Worm (Caenorhabditis elegans): Measurements from ENCODE around the gene T26A5.2.

The T26A5.2 gene

ce11 chrIII:6479439-6479838 is 12.3 kb downstream of the T26A5.2 start:
- TF ChIP-seq ham-2 (GFP tag; optimal IDR thresholded peaks at IDR 0.05) (no peak), nhr-2 (tag; optimal IDR thresholded peaks at IDR 0.05) (peak; percentile 89), cnd-1 (tag; optimal IDR thresholded peaks at IDR 0.05) (peak; percentile 71)

DNA sequence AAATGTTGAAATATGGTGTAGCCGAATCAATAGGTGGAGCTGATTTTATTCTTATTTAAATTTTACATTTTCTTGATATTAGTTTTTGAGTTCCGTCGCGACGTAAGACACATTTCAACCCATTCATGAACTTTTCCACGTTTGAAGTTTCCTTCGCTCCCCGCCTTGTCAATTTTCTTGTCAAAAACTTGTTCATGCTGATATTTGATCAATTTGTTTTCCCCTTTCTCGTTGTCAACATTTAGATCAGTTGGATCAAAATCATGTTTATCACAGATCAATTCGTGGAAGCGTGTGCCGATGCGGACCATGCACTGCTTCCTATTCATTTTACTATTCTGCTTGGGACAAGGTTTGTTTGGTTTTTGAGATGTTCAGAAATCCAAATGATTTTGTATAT is 15.8 kb downstream of the T26A5.2 start, which contains the start of gene chtb-2:
Gene chtb-2, plus strand, starts transcription at position 301 of the 400 bp plus-strand sequence.
- no peak for TF ChIP-seq nhr-28 (tag; optimal IDR thresholded peaks at IDR 0.05)
- no peak for TF ChIP-seq blmp-1 (tag; optimal IDR thresholded peaks at IDR 0.05)
- no peak for TF ChIP-seq ceh-83 (GFP tag; optimal IDR thresholded peaks at IDR 0.05)
- no peak for TF ChIP-seq lsy-2 (tag; optimal IDR thresholded peaks at IDR 0.05)
- no peak for TF ChIP-seq ces-1 (GFP tag; optimal IDR thresholded peaks at IDR 0.05)
- TF ChIP-seq lin-13 (tag; optimal IDR thresholded peaks at IDR 0.05) = no peak
- TF ChIP-seq nhr-12 (tag; optimal IDR thresholded peaks at IDR 0.05) = no peak
- no peak for TF ChIP-seq nhr-76 (tag; optimal IDR thresholded peaks at IDR 0.05)
- no peak for TF ChIP-seq elt-3 (tag; optimal IDR thresholded peaks at IDR 0.05)
- no peak for TF ChIP-seq lin-32 (GFP tag; optimal IDR thresholded peaks at IDR 0.05)
- no peak for TF ChIP-seq ham-2 (GFP tag; optimal IDR thresholded peaks at IDR 0.05)
- no peak for TF ChIP-seq nhr-237 (tag; optimal IDR thresholded peaks at IDR 0.05)
- TF ChIP-seq bed-3 (GFP tag; optimal IDR thresholded peaks at IDR 0.05) = no peak
- no peak for TF ChIP-seq mls-2 (tag; optimal IDR thresholded peaks at IDR 0.05)
- no peak for TF ChIP-seq drap-1 (GFP tag; optimal IDR thresholded peaks at IDR 0.05)
- TF ChIP-seq ztf-11 (tag; optimal IDR thresholded peaks at IDR 0.05) = no peak
- no peak for TF ChIP-seq mab-5 (tag; optimal IDR thresholded peaks at IDR 0.05)
- no peak for TF ChIP-seq ceh-39 (tag; optimal IDR thresholded peaks at IDR 0.05)

- TF ChIP-seq ztf-11 (tag; optimal IDR thresholded peaks at IDR 0.05) (no peak), hlh-1 (tag; optimal IDR thresholded peaks at IDR 0.05) (no peak), lsy-2 (tag; optimal IDR thresholded peaks at IDR 0.05) (peak; percentile 30), unc-120 (tag; optimal IDR thresholded peaks at IDR 0.05; ENCODE audit: poor library complexity, severe bottlenecking) (no peak), tbx-8 (GFP tag; optimal IDR thresholded peaks at IDR 0.05) (no peak), ces-1 (GFP tag; optimal IDR thresholded peaks at IDR 0.05) (peak; percentile 37), nhr-237 (tag; optimal IDR thresholded peaks at IDR 0.05) (peak; percentile 2), mep-1 (tag; optimal IDR thresholded peaks at IDR 0.05) (peak; percentile 39), ceh-43 (GFP tag; optimal IDR thresholded peaks at IDR 0.05) (peak; percentile 62), ceh-83 (GFP tag; optimal IDR thresholded peaks at IDR 0.05) (no peak)
These were observed 21.8 kb downstream of the T26A5.2 start for ce11 chrIII:6488916-6489315.

DNA sequence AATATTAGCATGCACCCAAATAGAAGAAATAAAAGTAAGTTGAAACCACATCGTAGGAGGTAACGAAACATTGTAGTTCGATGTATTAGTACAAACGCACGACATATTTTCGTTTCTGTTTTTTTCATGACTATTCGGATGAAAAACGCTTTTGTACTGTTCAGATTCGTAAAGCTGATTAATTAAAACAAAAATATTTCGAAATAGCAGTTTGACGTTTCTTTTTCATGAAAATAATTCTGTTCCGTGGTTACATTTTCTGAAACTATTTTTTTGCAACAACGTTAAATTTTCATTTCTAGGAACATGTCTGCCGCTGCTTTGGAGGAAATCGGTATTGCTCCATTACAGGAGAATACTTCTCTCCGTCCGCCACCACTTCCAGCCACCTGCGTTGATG is 22.4 kb downstream of the T26A5.2 start, which contains the start of gene rpt-3:
Gene rpt-3, plus strand, starts transcription at position 301 of the 400 bp plus-strand sequence.
- no peak for TF ChIP-seq sptf-1 (tag; optimal IDR thresholded peaks at IDR 0.05)
- no peak for TF ChIP-seq nhr-28 (tag; optimal IDR thresholded peaks at IDR 0.05)
- no peak for TF ChIP-seq blmp-1 (tag; optimal IDR thresholded peaks at IDR 0.05)
- TF ChIP-seq nhr-76 (tag; optimal IDR thresholded peaks at IDR 0.05) = no peak
- TF ChIP-seq ztf-11 (tag; optimal IDR thresholded peaks at IDR 0.05) = no peak
- TF ChIP-seq tbx-8 (GFP tag; optimal IDR thresholded peaks at IDR 0.05) = no peak
- TF ChIP-seq mls-2 (tag; optimal IDR thresholded peaks at IDR 0.05) = no peak
- no peak for TF ChIP-seq nhr-2 (tag; optimal IDR thresholded peaks at IDR 0.05)
- no peak for TF ChIP-seq ces-1 (GFP tag; optimal IDR thresholded peaks at IDR 0.05)
- no peak for TF ChIP-seq cnd-1 (tag; optimal IDR thresholded peaks at IDR 0.05)
- TF ChIP-seq sem-2 (GFP tag; optimal IDR thresholded peaks at IDR 0.05) = no peak
- no peak for TF ChIP-seq ceh-39 (tag; optimal IDR thresholded peaks at IDR 0.05)
- TF ChIP-seq zip-8 (tag; optimal IDR thresholded peaks at IDR 0.05) = no peak
- no peak for TF ChIP-seq lsy-2 (tag; optimal IDR thresholded peaks at IDR 0.05)
- TF ChIP-seq mab-5 (tag; optimal IDR thresholded peaks at IDR 0.05) = no peak
- no peak for TF ChIP-seq flh-1 (GFP tag; optimal IDR thresholded peaks at IDR 0.05)
- no peak for TF ChIP-seq snpc-4 (tag; optimal IDR thresholded peaks at IDR 0.05)

DNA sequence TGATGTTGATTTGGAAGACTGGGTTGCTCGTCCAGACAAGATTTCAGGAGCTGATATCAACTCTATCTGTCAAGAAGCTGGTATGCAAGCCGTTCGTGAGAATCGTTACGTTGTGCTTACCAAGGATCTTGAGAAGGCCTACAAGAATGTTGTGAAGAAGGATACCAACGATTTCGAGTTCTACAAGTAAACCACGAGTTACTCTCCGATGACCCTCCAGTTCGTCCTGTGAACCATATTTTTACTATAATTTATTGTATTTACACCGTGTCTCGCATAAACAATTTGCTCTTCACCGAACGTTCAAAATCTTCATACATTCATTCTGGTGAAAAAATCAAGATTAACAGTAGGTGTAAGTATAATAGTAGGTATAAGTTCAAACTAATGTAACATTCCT is 23.9 kb downstream of the T26A5.2 start:
- no peak for TF ChIP-seq sem-2 (GFP tag; optimal IDR thresholded peaks at IDR 0.05)
- no peak for TF ChIP-seq zip-8 (tag; optimal IDR thresholded peaks at IDR 0.05)
- no peak for TF ChIP-seq M03D4.4 (tag; optimal IDR thresholded peaks at IDR 0.05)
- no peak for TF ChIP-seq ces-1 (GFP tag; optimal IDR thresholded peaks at IDR 0.05)
- no peak for TF ChIP-seq mab-5 (tag; optimal IDR thresholded peaks at IDR 0.05)
- TF ChIP-seq elt-1 (tag; optimal IDR thresholded peaks at IDR 0.05; ENCODE audit: borderline replicate concordance, insufficient read depth) = no peak
- TF ChIP-seq blmp-1 (tag; optimal IDR thresholded peaks at IDR 0.05) = no peak
- TF ChIP-seq nhr-237 (tag; optimal IDR thresholded peaks at IDR 0.05) = no peak
- no peak for TF ChIP-seq pha-4 (tag; optimal IDR thresholded peaks at IDR 0.05)
- no peak for TF ChIP-seq cnd-1 (tag; optimal IDR thresholded peaks at IDR 0.05)
- no peak for TF ChIP-seq hlh-1 (tag; optimal IDR thresholded peaks at IDR 0.05)
- TF ChIP-seq ham-2 (GFP tag; optimal IDR thresholded peaks at IDR 0.05) = no peak
- TF ChIP-seq elt-3 (tag; optimal IDR thresholded peaks at IDR 0.05) = no peak
- no peak for TF ChIP-seq nhr-28 (tag; optimal IDR thresholded peaks at IDR 0.05)
- no peak for TF ChIP-seq unc-39 (tag; optimal IDR thresholded peaks at IDR 0.05)
- no peak for TF ChIP-seq nhr-2 (tag; optimal IDR thresholded peaks at IDR 0.05)
- no peak for TF ChIP-seq flh-1 (GFP tag; optimal IDR thresholded peaks at IDR 0.05)
- no peak for TF ChIP-seq mep-1 (tag; optimal IDR thresholded peaks at IDR 0.05)
- TF ChIP-seq drap-1 (GFP tag; optimal IDR thresholded peaks at IDR 0.05) = no peak
- TF ChIP-seq ceh-39 (tag; optimal IDR thresholded peaks at IDR 0.05) = no peak
